Worm (Caenorhabditis elegans) whole organism, late embryonic: ENCODE data around the gene Y59H11AR.4.

ENCODE experiments used
- C08G9.2 ChIP-seq: sonication (generic microtip); optimal IDR thresholded peaks from 2 replicates; lab custom pipeline; 2016; ENCODE audit warnings: mild to moderate bottlenecking, missing genetic modification characterization, moderate library complexity, missing compliant biosample characterization
- C38D4.7 ChIP-seq: fragments of 200-800 bp; sonication (Bioruptor generic); optimal IDR thresholded peaks from 2 replicates; lab custom pipeline; 2018; ENCODE audit warnings: mild to moderate bottlenecking, missing genetic modification characterization, moderate library complexity, missing compliant biosample characterization
- F13H6.1 ChIP-seq: sonication (generic microtip); optimal IDR thresholded peaks from 2 replicates; lab custom pipeline; 2016; ENCODE audit warnings: missing genetic modification characterization, missing compliant biosample characterization
- K09A11.1 ChIP-seq: sonication (generic microtip); optimal IDR thresholded peaks from 2 replicates; lab custom pipeline; 2017; ENCODE audit warnings: antibody characterized with exemption, mild to moderate bottlenecking, missing genetic modification characterization, missing compliant biosample characterization; ENCODE audit not compliant: insufficient read depth
- T23F11.4 ChIP-seq: fragments of 200-800 bp; sonication (Bioruptor generic); optimal IDR thresholded peaks from 2 replicates; lab custom pipeline; 2018; ENCODE audit warnings: mild to moderate bottlenecking, missing genetic modification characterization, missing compliant biosample characterization
- Y22D7AL.16 ChIP-seq: sonication (generic microtip); optimal IDR thresholded peaks from 2 replicates; lab custom pipeline; 2016; ENCODE audit warnings: missing genetic modification characterization, missing compliant biosample characterization
- ceh-18 ChIP-seq: sonication (generic microtip); optimal IDR thresholded peaks from 2 replicates; lab custom pipeline; 2016; ENCODE audit warnings: missing genetic modification characterization, missing compliant biosample characterization
- ceh-22 ChIP-seq: sonication (generic microtip); optimal IDR thresholded peaks from 2 replicates; lab custom pipeline; 2017; ENCODE audit warnings: missing biosample characterization, missing genetic modification characterization
- ceh-31 ChIP-seq: sonication (generic microtip); optimal IDR thresholded peaks from 2 replicates; lab custom pipeline; 2016; ENCODE audit warnings: missing genetic modification characterization, missing compliant biosample characterization
- ceh-34 ChIP-seq: sonication (generic microtip); optimal IDR thresholded peaks from 2 replicates; lab custom pipeline; 2016; ENCODE audit warnings: mild to moderate bottlenecking, missing genetic modification characterization, missing compliant biosample characterization
- ceh-6 ChIP-seq: fragments of 200-800 bp; sonication (Bioruptor generic); optimal IDR thresholded peaks from 2 replicates; lab custom pipeline; 2018; ENCODE audit warnings: mild to moderate bottlenecking, missing genetic modification characterization, missing compliant biosample characterization
- ceh-9 ChIP-seq: sonication (generic microtip); optimal IDR thresholded peaks from 2 replicates; lab custom pipeline; 2016; ENCODE audit warnings: mild to moderate bottlenecking, missing genetic modification characterization, inconsistent platforms, missing compliant biosample characterization
- che-1 ChIP-seq: sonication (generic microtip); optimal IDR thresholded peaks from 2 replicates; lab custom pipeline; 2016; ENCODE audit warnings: mild to moderate bottlenecking, missing genetic modification characterization, missing compliant biosample characterization
- dmd-4 ChIP-seq: sonication (generic microtip); optimal IDR thresholded peaks from 2 replicates; lab custom pipeline; 2016; ENCODE audit warnings: borderline replicate concordance, missing genetic modification characterization, missing compliant biosample characterization
- dve-1 ChIP-seq: sonication (generic microtip); optimal IDR thresholded peaks from 2 replicates; lab custom pipeline; 2017; ENCODE audit warnings: antibody characterized with exemption, mild to moderate bottlenecking, missing genetic modification characterization, missing compliant biosample characterization
- elt-2 ChIP-seq: sonication (generic microtip); optimal IDR thresholded peaks from 2 replicates; lab custom pipeline; 2016; ENCODE audit warnings: missing genetic modification reagents, missing genetic modification characterization, missing compliant biosample characterization
- ets-4 ChIP-seq: sonication (generic microtip); optimal IDR thresholded peaks from 2 replicates; lab custom pipeline; 2016; ENCODE audit warnings: missing genetic modification characterization, missing compliant biosample characterization
- eyg-1 ChIP-seq: sonication (generic microtip); optimal IDR thresholded peaks from 2 replicates; lab custom pipeline; 2016; ENCODE audit warnings: missing genotype, missing genetic modification characterization, missing compliant biosample characterization
- gmeb-2 ChIP-seq: sonication (generic microtip); optimal IDR thresholded peaks from 2 replicates; lab custom pipeline; 2016; ENCODE audit warnings: missing genetic modification characterization, inconsistent platforms, missing compliant biosample characterization
- hlh-13 ChIP-seq: fragments of 200-800 bp; sonication (Bioruptor generic); optimal IDR thresholded peaks from 2 replicates; lab custom pipeline; 2018; ENCODE audit warnings: mild to moderate bottlenecking, missing genetic modification characterization, missing compliant biosample characterization
- hlh-8 ChIP-seq: sonication (generic microtip); optimal IDR thresholded peaks from 2 replicates; lab custom pipeline; 2016; ENCODE audit warnings: missing genotype, missing genetic modification characterization, missing compliant biosample characterization
- lim-6 ChIP-seq: sonication (generic microtip); optimal IDR thresholded peaks from 2 replicates; lab custom pipeline; 2016; ENCODE audit warnings: missing genetic modification characterization, missing compliant biosample characterization
- lin-11 ChIP-seq: fragments of 200-800 bp; sonication (Bioruptor generic); optimal IDR thresholded peaks from 2 replicates; lab custom pipeline; 2018; ENCODE audit warnings: mild to moderate bottlenecking, missing genetic modification characterization, missing compliant biosample characterization
- mec-3 ChIP-seq: sonication (generic microtip); optimal IDR thresholded peaks from 2 replicates; lab custom pipeline; 2016; ENCODE audit warnings: borderline replicate concordance, missing genetic modification characterization, missing compliant biosample characterization
- nfya-1 ChIP-seq: sonication (generic microtip); optimal IDR thresholded peaks from 2 replicates; lab custom pipeline; 2017; ENCODE audit warnings: missing genetic modification characterization, mild to moderate bottlenecking, missing compliant biosample characterization, antibody characterized with exemption, moderate library complexity
- nhr-11 ChIP-seq: fragments of 150-350 bp; optimal IDR thresholded peaks from 2 replicates; lab custom pipeline; 2014; ENCODE audit warnings: missing biosample characterization, missing genetic modification characterization
- nhr-232 ChIP-seq: sonication (generic microtip); optimal IDR thresholded peaks from 2 replicates; lab custom pipeline; 2016; ENCODE audit warnings: missing genetic modification characterization, missing compliant biosample characterization
- pat-9 ChIP-seq: fragments of 200-800 bp; sonication (Bioruptor generic); optimal IDR thresholded peaks from 2 replicates; lab custom pipeline; 2018; ENCODE audit warnings: mild to moderate bottlenecking, missing genetic modification characterization, moderate library complexity, missing compliant biosample characterization
- pha-4 ChIP-seq: fragments of 150-350 bp; optimal IDR thresholded peaks from 2 replicates; lab custom pipeline; 2018; ENCODE audit warnings: missing biosample characterization, missing genetic modification reagents, missing genetic modification characterization
- rnt-1 ChIP-seq: sonication (generic microtip); optimal IDR thresholded peaks from 2 replicates; lab custom pipeline; 2016; ENCODE audit warnings: missing genetic modification characterization, missing compliant biosample characterization
- sox-4 ChIP-seq: sonication (generic microtip); optimal IDR thresholded peaks from 2 replicates; lab custom pipeline; 2017; ENCODE audit warnings: mild to moderate bottlenecking, missing genetic modification characterization, inconsistent platforms, missing compliant biosample characterization
- syd-9 ChIP-seq: sonication (generic microtip); optimal IDR thresholded peaks from 2 replicates; lab custom pipeline; 2016; ENCODE audit warnings: mild to moderate bottlenecking, missing genetic modification characterization, moderate library complexity, missing compliant biosample characterization
- tbx-7 ChIP-seq: sonication (generic microtip); optimal IDR thresholded peaks from 2 replicates; lab custom pipeline; 2016; ENCODE audit warnings: missing genotype, missing genetic modification characterization, missing compliant biosample characterization
- ttx-3 ChIP-seq: sonication (generic microtip); optimal IDR thresholded peaks from 2 replicates; lab custom pipeline; 2016; ENCODE audit warnings: missing genetic modification reagents, missing genetic modification characterization, missing compliant biosample characterization
- unc-42 ChIP-seq: sonication (generic microtip); optimal IDR thresholded peaks from 2 replicates; lab custom pipeline; 2016; ENCODE audit warnings: missing genotype, missing genetic modification characterization, missing compliant biosample characterization
- unc-55 ChIP-seq: sonication (generic microtip); optimal IDR thresholded peaks from 2 replicates; lab custom pipeline; 2017; ENCODE audit warnings: missing biosample characterization, missing genetic modification reagents, missing genetic modification characterization
- unc-86 ChIP-seq: sonication (generic microtip); optimal IDR thresholded peaks from 2 replicates; lab custom pipeline; 2016; ENCODE audit warnings: missing genetic modification characterization, missing compliant biosample characterization
- ztf-16 ChIP-seq: sonication (generic microtip); optimal IDR thresholded peaks from 2 replicates; lab custom pipeline; 2017; ENCODE audit warnings: missing genetic modification characterization, missing compliant biosample characterization

The Y59H11AR.4 gene

DNA sequence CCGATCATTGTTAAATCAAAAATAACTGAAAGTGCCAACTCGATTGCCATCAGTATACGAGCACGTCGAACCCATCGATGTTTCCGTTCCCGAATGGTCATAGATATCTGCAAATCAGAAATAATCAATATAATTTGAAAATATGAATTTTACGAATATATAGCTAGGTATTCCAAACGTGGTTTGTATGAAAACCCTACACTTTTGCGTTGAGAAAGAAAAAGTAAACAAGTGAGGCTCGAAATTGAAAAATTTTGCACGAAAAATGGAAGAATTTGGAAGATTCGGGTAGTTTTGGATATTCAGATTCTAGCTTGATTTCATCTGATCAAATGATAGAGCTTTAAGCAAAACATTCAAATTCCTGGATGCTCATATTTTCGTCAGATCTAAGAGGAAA lies 38.2 kb upstream of the Y59H11AR.4 start, which contains the start of gene F42A9.9:
Gene F42A9.9, minus strand, starts transcription at position 101 of the 400 bp plus-strand sequence.
- TF ChIP-seq K09A11.1 (tag; lab: Kevin White, UChicago) (no peak), unc-42 (no peak), ceh-22 (tag; lab: Kevin White, UChicago) (no peak), eyg-1 (tag; lab: Kevin White, UChicago) (no peak), elt-2 (no peak), dmd-4 (no peak), T23F11.4 (no peak), pat-9 (tag; lab: Kevin White, UChicago) (no peak), hlh-8 (tag; lab: Kevin White, UChicago) (no peak), pha-4 (tag; lab: Kevin White, UChicago) (no peak), gmeb-2 (tag; lab: Kevin White, UChicago) (no peak), syd-9 (tag; lab: Kevin White, UChicago) (no peak), ceh-31 (tag; lab: Kevin White, UChicago) (no peak)

DNA sequence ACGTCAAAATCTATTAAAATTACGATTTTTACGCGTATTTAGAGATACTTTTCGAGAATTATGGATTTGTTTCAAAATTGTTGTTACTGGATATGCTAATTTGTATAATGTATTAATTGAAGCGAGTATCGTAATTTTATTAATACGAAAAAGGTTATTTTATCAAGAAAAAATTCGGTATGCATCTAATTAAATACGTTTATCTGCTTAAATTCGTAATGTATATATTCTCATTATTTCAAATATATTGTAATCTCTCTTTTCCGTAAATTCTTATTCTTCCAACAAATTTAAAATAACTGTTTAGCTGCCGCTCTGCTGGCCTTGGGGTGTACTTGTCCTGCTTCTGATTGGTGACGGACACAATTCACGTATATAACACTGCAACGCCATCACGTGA lies 30.5 kb upstream of the Y59H11AR.4 start, which contains the start of gene dgk-4:
Gene dgk-4, plus strand, starts transcription at position 301 of the 400 bp plus-strand sequence.
- TF ChIP-seq F13H6.1 (tag; lab: Kevin White, UChicago) (no peak), sox-4 (no peak), ceh-6 (GFP tag; lab: Kevin White, UChicago) (no peak), tbx-7 (tag; lab: Kevin White, UChicago) (no peak), nhr-11 (tag; lab: Kevin White, UChicago) (no peak), ceh-9 (tag; lab: Kevin White, UChicago) (no peak), gmeb-2 (tag; lab: Kevin White, UChicago) (no peak), ets-4 (tag; lab: Kevin White, UChicago) (no peak), elt-2 (no peak), unc-55 (no peak), dmd-4 (no peak), rnt-1 (no peak), ceh-22 (tag; lab: Kevin White, UChicago) (no peak), ztf-16 (no peak), dve-1 (no peak), ttx-3 (tag; lab: Kevin White, UChicago) (no peak), syd-9 (tag; lab: Kevin White, UChicago) (no peak), unc-42 (no peak), che-1 (no peak)

DNA sequence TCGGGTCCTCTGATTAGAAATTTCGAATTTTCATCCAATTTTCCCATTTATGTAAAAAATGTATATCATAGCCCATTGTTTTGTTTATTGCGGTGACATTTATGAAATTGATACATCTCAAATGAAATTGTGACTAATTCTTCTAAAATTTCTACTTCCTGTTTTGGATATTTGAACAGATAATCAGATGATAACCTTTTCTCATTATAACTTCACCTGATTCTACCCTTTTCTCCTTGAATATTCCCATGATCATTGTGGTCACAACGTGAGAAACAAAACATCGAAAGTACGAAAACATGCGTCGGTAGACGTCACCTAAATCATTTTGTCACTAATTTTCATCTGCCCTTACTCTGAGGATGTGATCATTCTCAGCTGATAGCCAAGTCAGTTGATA lies 29.7 kb upstream of the Y59H11AR.4 start:
- TF ChIP-seq ceh-18 (tag; lab: Kevin White, UChicago) (no peak), lim-6 (tag; lab: Kevin White, UChicago) (no peak), unc-42 (no peak), C08G9.2 (tag; lab: Kevin White, UChicago) (no peak), hlh-8 (tag; lab: Kevin White, UChicago) (no peak), nhr-232 (tag; lab: Kevin White, UChicago) (no peak), sox-4 (no peak), T23F11.4 (no peak), unc-55 (no peak), unc-86 (tag; lab: Kevin White, UChicago) (no peak), ceh-34 (tag; lab: Kevin White, UChicago) (no peak), lin-11 (no peak), Y22D7AL.16 (tag; lab: Kevin White, UChicago) (no peak), nfya-1 (tag; lab: Kevin White, UChicago) (no peak), C38D4.7 (no peak), pat-9 (tag; lab: Kevin White, UChicago) (no peak), mec-3 (no peak), nhr-11 (tag; lab: Kevin White, UChicago) (no peak), hlh-13 (GFP tag; lab: Kevin White, UChicago) (no peak)
